Fruit fly (Drosophila melanogaster) whole organism, prepupa: Measurements from ENCODE around the gene CG46458.

Experiments
- Blimp-1 ChIP-seq: fragments of 200-800 bp; sonication (Bioruptor generic); optimal IDR thresholded peaks from 3 replicates; lab custom pipeline; 2017; ENCODE audit warnings: missing biosample characterization, missing genetic modification characterization, mild to moderate bottlenecking, moderate library complexity, missing genetic modification reagents
- CG10669 ChIP-seq: fragments of 200-800 bp; sonication (Bioruptor generic); optimal IDR thresholded peaks from 3 replicates; lab custom pipeline; 2018; ENCODE audit warnings: missing biosample characterization, mild to moderate bottlenecking, missing genetic modification characterization, moderate library complexity
- CG11294 ChIP-seq: fragments of 200-800 bp; sonication (Bioruptor generic); IDR thresholded peaks from 2 replicates; pipeline ENCODE4 v1.3.6; 2022; ENCODE audit warnings: missing biosample characterization, missing genetic modification characterization
- CG11762 ChIP-seq: fragments of 200-800 bp; sonication (Bioruptor generic); optimal IDR thresholded peaks from 3 replicates; lab custom pipeline; 2016; ENCODE audit warnings: missing biosample characterization, missing genetic modification characterization; ENCODE audit not compliant: insufficient read depth
- CG11902 ChIP-seq: fragments of 200-800 bp; sonication (Bioruptor generic); optimal IDR thresholded peaks from 3 replicates; lab custom pipeline; 2016; ENCODE audit warnings: missing biosample characterization, missing genetic modification characterization
- CG1621 ChIP-seq: fragments of 200-800 bp; sonication (Bioruptor generic); optimal IDR thresholded peaks from 3 replicates; lab custom pipeline; 2018; ENCODE audit warnings: missing biosample characterization, mild to moderate bottlenecking, missing genetic modification characterization
- CG16779 ChIP-seq: fragments of 200-800 bp; sonication (Bioruptor generic); optimal IDR thresholded peaks from 3 replicates; lab custom pipeline; 2017; ENCODE audit warnings: missing biosample characterization, mild to moderate bottlenecking, missing genetic modification characterization
- CG3032 ChIP-seq: fragments of 200-800 bp; optimal IDR thresholded peaks from 2 replicates; lab custom pipeline; 2019; ENCODE audit warnings: missing biosample characterization, mild to moderate bottlenecking, missing genetic modification characterization, moderate library complexity
- CG32006 ChIP-seq: fragments of 200-800 bp; sonication (Bioruptor generic); optimal IDR thresholded peaks from 3 replicates; lab custom pipeline; 2017; ENCODE audit warnings: missing biosample characterization, mild to moderate bottlenecking, missing genetic modification characterization
- CG34406 ChIP-seq: fragments of 200-800 bp; sonication (Bioruptor generic); optimal IDR thresholded peaks from 3 replicates; lab custom pipeline; 2016; ENCODE audit warnings: missing biosample characterization, missing genetic modification characterization
- CG3919 ChIP-seq: fragments of 200-800 bp; sonication (Bioruptor generic); optimal IDR thresholded peaks from 3 replicates; lab custom pipeline; 2016; ENCODE audit warnings: missing biosample characterization, missing genetic modification characterization
- CG4318 ChIP-seq: fragments of 200-800 bp; sonication (Bioruptor generic); optimal IDR thresholded peaks from 3 replicates; lab custom pipeline; 2017; ENCODE audit warnings: missing biosample characterization, mild to moderate bottlenecking, missing genetic modification characterization
- CG6163 ChIP-seq: fragments of 200-800 bp; sonication (Bioruptor generic); IDR thresholded peaks from 3 replicates; pipeline ENCODE4 v1.3.6; 2022; ENCODE audit warnings: missing biosample characterization, missing genetic modification characterization
- CG6276 ChIP-seq: fragments of 200-800 bp; sonication (Bioruptor generic); optimal IDR thresholded peaks from 2 replicates; lab custom pipeline; 2017; ENCODE audit warnings: missing biosample characterization, mild to moderate bottlenecking, missing genetic modification characterization
- CG6792 ChIP-seq: fragments of 200-800 bp; sonication (Bioruptor generic); optimal IDR thresholded peaks from 3 replicates; lab custom pipeline; 2016; ENCODE audit warnings: missing biosample characterization, missing genetic modification characterization
- CG6854 ChIP-seq: fragments of 200-800 bp; sonication (Bioruptor generic); optimal IDR thresholded peaks from 2 replicates; lab custom pipeline; 2017; ENCODE audit warnings: missing biosample characterization, mild to moderate bottlenecking, missing genetic modification characterization
- Eip93F ChIP-seq: fragments of 200-800 bp; sonication (Bioruptor generic); optimal IDR thresholded peaks from 2 replicates; lab custom pipeline; 2016; ENCODE audit warnings: missing biosample characterization, mild to moderate bottlenecking, missing genetic modification characterization
- Ets21C ChIP-seq: fragments of 200-800 bp; sonication (Bioruptor generic); optimal IDR thresholded peaks from 3 replicates; lab custom pipeline; 2016; ENCODE audit warnings: missing biosample characterization, missing genetic modification characterization
- Gug ChIP-seq: fragments of 200-800 bp; sonication (Bioruptor generic); IDR thresholded peaks from 2 replicates; pipeline ENCODE4 v1.3.6; 2022; ENCODE audit warnings: missing biosample characterization, missing genetic modification characterization
- Hr38 ChIP-seq: sonication (Bioruptor generic); optimal IDR thresholded peaks from 2 replicates; lab custom pipeline; 2016; ENCODE audit warnings: missing biosample characterization, missing genetic modification characterization
- Hr39 ChIP-seq: fragments of 200-800 bp; sonication (Bioruptor generic); optimal IDR thresholded peaks from 2 replicates; lab custom pipeline; 2016; ENCODE audit warnings: missing biosample characterization, missing genetic modification characterization
- Hr4 ChIP-seq: fragments of 200-800 bp; sonication (Bioruptor generic); optimal IDR thresholded peaks from 3 replicates; lab custom pipeline; 2016; ENCODE audit warnings: missing biosample characterization, missing genetic modification characterization
- Lpt ChIP-seq: fragments of 200-800 bp; sonication (Bioruptor generic); optimal IDR thresholded peaks from 3 replicates; lab custom pipeline; 2016; ENCODE audit warnings: missing biosample characterization, missing genetic modification characterization
- Met ChIP-seq: fragments of 200-800 bp; sonication (Bioruptor generic); optimal IDR thresholded peaks from 3 replicates; lab custom pipeline; 2016; ENCODE audit warnings: missing biosample characterization, missing genetic modification characterization
- OdsH ChIP-seq: fragments of 200-800 bp; sonication (Bioruptor generic); optimal IDR thresholded peaks from 3 replicates; lab custom pipeline; 2016; ENCODE audit warnings: missing biosample characterization, missing genetic modification characterization
- Sox102F ChIP-seq: fragments of 200-800 bp; sonication (Bioruptor generic); optimal IDR thresholded peaks from 2 replicates; lab custom pipeline; 2016; ENCODE audit warnings: missing biosample characterization, mild to moderate bottlenecking, missing genetic modification characterization
- Sox14 ChIP-seq: fragments of 200-800 bp; sonication (Bioruptor generic); optimal IDR thresholded peaks from 3 replicates; lab custom pipeline; 2016; ENCODE audit warnings: missing biosample characterization, missing genetic modification characterization
- acj6 ChIP-seq: fragments of 200-800 bp; sonication (Bioruptor generic); optimal IDR thresholded peaks from 3 replicates; lab custom pipeline; 2016; ENCODE audit warnings: missing biosample characterization, missing genetic modification characterization
- dac ChIP-seq: fragments of 200-800 bp; sonication (Bioruptor generic); optimal IDR thresholded peaks from 2 replicates; lab custom pipeline; 2017; ENCODE audit warnings: missing biosample characterization, mild to moderate bottlenecking, missing genetic modification characterization
- eg ChIP-seq: fragments of 200-800 bp; sonication (Bioruptor generic); IDR thresholded peaks from 3 replicates; pipeline ENCODE4 v1.3.6; 2022; ENCODE audit warnings: missing biosample characterization, missing genetic modification characterization
- fd85E ChIP-seq: fragments of 200-800 bp; sonication (Bioruptor generic); optimal IDR thresholded peaks from 3 replicates; lab custom pipeline; 2016; ENCODE audit warnings: missing biosample characterization, missing genetic modification characterization
- lz ChIP-seq: fragments of 200-800 bp; sonication (Bioruptor generic); optimal IDR thresholded peaks from 3 replicates; lab custom pipeline; 2016; ENCODE audit warnings: missing biosample characterization, missing genetic modification characterization
- net ChIP-seq: fragments of 200-800 bp; sonication (Bioruptor generic); optimal IDR thresholded peaks from 3 replicates; lab custom pipeline; 2016; ENCODE audit warnings: missing biosample characterization, missing genetic modification characterization
- salr ChIP-seq, 2 experiments: fragments of 200-800 bp; sonication (Bioruptor generic); optimal IDR thresholded peaks; 3 replicates each; lab custom pipeline; 2016 to 2018; ENCODE audit warnings: missing biosample characterization in 2 of 2, missing genetic modification characterization in 2 of 2, mild to moderate bottlenecking in 1 of 2
- spab ChIP-seq: fragments of 200-800 bp; sonication (Bioruptor generic); optimal IDR thresholded peaks from 2 replicates; lab custom pipeline; 2017; ENCODE audit warnings: missing biosample characterization, mild to moderate bottlenecking, missing genetic modification characterization, missing genetic modification reagents
- ss ChIP-seq, 2 experiments: fragments of 200-800 bp; sonication (Bioruptor generic); optimal IDR thresholded peaks; 2 replicates in 1 of 2; 3 replicates in 1 of 2; lab custom pipeline; 2017 to 2018; ENCODE audit warnings: mild to moderate bottlenecking in 2 of 2, missing biosample characterization in 2 of 2, missing genetic modification characterization in 2 of 2, moderate library complexity in 1 of 2
- svp ChIP-seq: fragments of 200-800 bp; sonication (Bioruptor generic); peaks from one replicate; lab custom pipeline; 2016; ENCODE audit warnings: missing biosample characterization, missing genetic modification characterization
- vri ChIP-seq: fragments of 200-800 bp; sonication (Bioruptor generic); optimal IDR thresholded peaks from 3 replicates; lab custom pipeline; 2016; ENCODE audit warnings: missing biosample characterization, mild to moderate bottlenecking, missing genetic modification characterization

CG46458 gene

DNA sequence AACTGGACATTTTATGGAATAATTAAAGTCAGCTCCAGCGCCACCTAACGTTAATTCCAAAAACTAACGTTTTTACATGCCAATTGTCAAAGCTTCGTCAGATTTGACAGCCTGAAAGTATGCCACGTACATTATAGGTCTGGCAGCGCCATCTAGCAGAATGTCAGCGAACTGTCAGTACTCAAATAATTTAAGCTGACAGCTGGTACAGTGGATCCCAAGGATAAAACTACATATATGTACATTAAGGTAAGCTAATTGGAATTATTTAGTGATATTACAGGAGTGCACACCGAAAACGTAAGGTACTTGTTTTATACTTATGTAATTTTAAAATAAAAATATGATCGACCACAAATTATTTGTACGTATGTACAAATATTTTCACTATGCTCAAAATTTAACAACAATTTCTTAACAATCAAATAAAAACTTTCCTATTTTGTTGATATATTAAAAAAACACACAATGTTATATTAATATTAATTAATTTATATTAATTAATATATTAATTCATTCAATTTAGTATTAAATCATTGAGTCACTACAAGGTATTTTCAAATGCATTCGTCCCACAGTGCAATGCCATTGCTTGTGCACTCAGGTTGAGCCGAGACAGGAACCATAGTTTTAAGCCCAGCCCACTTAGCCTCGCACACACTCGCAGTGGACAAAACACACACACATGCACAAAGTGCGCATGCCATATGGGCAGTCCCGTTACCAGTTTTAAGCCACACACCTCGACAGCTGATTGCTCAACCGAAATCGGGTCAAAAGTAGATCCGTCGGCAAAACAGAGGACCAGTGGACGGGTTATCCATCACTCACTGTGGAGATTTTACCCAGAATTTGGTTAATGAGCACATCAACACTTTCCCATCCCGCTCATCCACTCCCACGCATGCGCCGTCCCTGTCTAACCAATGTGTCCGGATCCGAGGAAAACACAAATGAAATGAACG, 45.6 kb downstream of the CG46458 start (continued):
- TF ChIP-seq CG6792 (GFP tag; lab: Kevin White, UChicago), result peak; percentile 75
- TF ChIP-seq Hr39 (GFP tag; lab: Kevin White, UChicago), result peak; percentile 58
- peak; percentile 50 for TF ChIP-seq vri (GFP tag; lab: Kevin White, UChicago)
- TF ChIP-seq CG3032 (tag; lab: Kevin White, UChicago), result peak; percentile 85
- no peak for TF ChIP-seq Hr38
- peak; percentile 82 for TF ChIP-seq Met (GFP tag; lab: Kevin White, UChicago)
- TF ChIP-seq fd85E (GFP tag; lab: Kevin White, UChicago), result no peak
- peak; percentile 92 for TF ChIP-seq CG32006 (GFP tag; lab: Kevin White, UChicago)
- TF ChIP-seq CG11294, result 0 out of 2 replicates have a peak, but pooled peaks have one; percentile 35
- TF ChIP-seq CG11762 (GFP tag; lab: Kevin White, UChicago), result peak; percentile 64
- peak; percentile 61; the same call in 1 of the 2 replicates for TF ChIP-seq Gug (GFP tag; lab: Robert Waterston, UW)
- peak; percentile 60 for TF ChIP-seq CG1621 (tag; lab: Kevin White, UChicago)
- peak; percentile 83 for TF ChIP-seq CG3919 (GFP tag; lab: Kevin White, UChicago)
- peak; percentile 41 for TF ChIP-seq Blimp-1 (GFP tag; lab: Kevin White, UChicago)
- TF ChIP-seq CG10669, result peak; percentile 74
- peak; percentile 68 for TF ChIP-seq CG16779 (tag; lab: Kevin White, UChicago)
- TF ChIP-seq Hr4, result peak; percentile 81
- peak; percentile 82 for TF ChIP-seq acj6 (GFP tag; lab: Kevin White, UChicago)
- peak; percentile 20 for TF ChIP-seq CG11902 (GFP tag; lab: Kevin White, UChicago)
- TF ChIP-seq lz (GFP tag; lab: Kevin White, UChicago), result peak; percentile 71
- peak; percentile 72 for TF ChIP-seq net (GFP tag; lab: Kevin White, UChicago)
- TF ChIP-seq svp (GFP tag; lab: Kevin White, UChicago), result peak; percentile 80
- TF ChIP-seq Ets21C (GFP tag; lab: Kevin White, UChicago), result peak; percentile 54
- TF ChIP-seq CG6163 (GFP tag; lab: Robert Waterston, UW), result peak; percentile 79
- peak; percentile 37 for TF ChIP-seq Sox102F
- TF ChIP-seq CG4318 (GFP tag; lab: Kevin White, UChicago), result peak; percentile 86
- TF ChIP-seq CG34406, result peak; percentile 86
- peak; percentile 70 for TF ChIP-seq Sox14 (GFP tag; lab: Kevin White, UChicago)
- TF ChIP-seq salr (GFP tag; optimal IDR thresholded peaks at IDR 0.05; lab: Kevin White, UChicago), result peak; percentile 21 to 84
- peak; percentile 45 for TF ChIP-seq CG6854 (GFP tag; lab: Kevin White, UChicago)

dm6 chr3R:6909418-6909817, 48.8 kb downstream of the CG46458 start:
- TF ChIP-seq CG11902 (GFP tag; lab: Kevin White, UChicago), result no peak
- no peak for TF ChIP-seq CG3032 (tag; lab: Kevin White, UChicago)
- TF ChIP-seq dac (GFP tag; lab: Kevin White, UChicago), result no peak
- TF ChIP-seq Lpt (GFP tag; lab: Kevin White, UChicago), result no peak
- no peak for TF ChIP-seq CG11294
- TF ChIP-seq Eip93F (GFP tag; lab: Kevin White, UChicago), result no peak
- no peak for TF ChIP-seq spab
- TF ChIP-seq eg (GFP tag; lab: Robert Waterston, UW), result no peak
- no peak for TF ChIP-seq OdsH (GFP tag; lab: Kevin White, UChicago)
- TF ChIP-seq CG6276 (GFP tag; lab: Kevin White, UChicago), result no peak
- TF ChIP-seq ss (GFP tag; optimal IDR thresholded peaks at IDR 0.05; lab: Kevin White, UChicago), result no peak
- no peak for TF ChIP-seq Hr39 (GFP tag; lab: Kevin White, UChicago)
- no peak for TF ChIP-seq lz (GFP tag; lab: Kevin White, UChicago)
- no peak for TF ChIP-seq CG34406
- TF ChIP-seq CG16779 (tag; lab: Kevin White, UChicago), result no peak
- TF ChIP-seq, all 60 proteins: peak for 0
